Worm (Caenorhabditis elegans): Measurements from ENCODE around the gene hrpf-2.
"Not testable (repeated sequence)": the region's sequence is repeated elsewhere in the genome, so short reads cannot be mapped to it uniquely, and the experiment has no call there.

Gene hrpf-2

ce11 chrIV:6378398-6378797, 2.1 kb upstream of the hrpf-2 start:
- no peak for TF ChIP-seq unc-62 (GFP tag; optimal IDR thresholded peaks at IDR 0.05)

DNA sequence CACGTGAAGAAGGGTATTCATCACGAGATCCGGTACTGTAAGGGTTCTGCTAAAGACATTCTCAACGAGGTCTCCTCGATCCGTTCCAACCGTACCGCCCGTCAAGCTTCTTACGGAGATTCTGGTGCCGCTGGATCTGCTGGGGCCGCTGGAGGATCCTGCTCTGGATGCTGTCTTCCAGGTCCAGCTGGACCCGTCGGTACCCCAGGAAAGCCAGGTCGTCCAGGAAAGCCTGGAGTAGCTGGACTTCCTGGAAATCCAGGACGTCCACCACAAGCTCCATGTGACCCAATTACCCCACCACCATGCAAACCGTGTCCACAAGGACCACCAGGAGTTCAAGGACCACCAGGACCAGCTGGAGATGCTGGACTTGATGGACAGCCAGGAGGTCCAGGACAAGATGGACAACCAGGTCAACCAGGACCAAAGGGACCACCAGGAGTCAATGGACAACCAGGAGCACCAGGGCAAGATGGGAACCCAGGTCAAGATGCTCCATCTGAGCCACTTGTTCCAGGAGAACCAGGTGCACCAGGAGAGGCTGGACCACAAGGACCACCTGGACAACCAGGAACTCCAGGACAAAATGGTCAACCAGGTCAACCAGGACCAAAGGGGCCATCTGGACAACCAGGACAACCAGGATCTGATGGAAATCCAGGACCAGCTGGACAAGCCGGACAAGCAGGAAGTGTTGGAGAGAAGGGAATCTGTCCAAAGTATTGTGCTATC, 1.2 kb upstream of the hrpf-2 start:
- TF ChIP-seq unc-62 (GFP tag; optimal IDR thresholded peaks at IDR 0.05) = no peak

ce11 chrIV:6373721-6374120, 2.6 kb downstream of the hrpf-2 start:
- no peak for TF ChIP-seq unc-62 (GFP tag; optimal IDR thresholded peaks at IDR 0.05)

ce11 chrIV:6372993-6373392, 3.3 kb downstream of the hrpf-2 start, which contains the start of gene smg-3:
TSS of gene smg-3 (minus strand) at chrIV:6373093.
- TF ChIP-seq unc-62 (GFP tag; optimal IDR thresholded peaks at IDR 0.05) = no peak

DNA sequence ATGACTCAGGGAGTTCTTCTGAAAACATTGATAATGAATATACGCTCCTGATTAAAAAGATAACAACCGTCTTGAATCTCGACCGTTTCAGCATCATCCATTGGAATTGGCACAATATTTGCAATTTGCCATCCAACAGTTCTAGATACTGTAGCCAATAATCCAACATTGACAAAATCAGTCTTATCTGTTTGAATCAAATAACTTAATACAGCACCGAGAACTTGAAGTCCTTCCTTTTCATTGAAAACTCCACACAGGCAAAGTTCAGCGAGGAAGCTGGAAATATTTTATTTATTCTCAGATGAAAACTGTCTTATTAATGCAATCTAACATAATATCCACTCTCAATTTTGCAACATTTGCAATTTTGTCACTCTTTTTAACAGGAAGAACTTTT, 4.1 kb downstream of the hrpf-2 start:
- TF ChIP-seq unc-62 (GFP tag; optimal IDR thresholded peaks at IDR 0.05) = no peak

DNA sequence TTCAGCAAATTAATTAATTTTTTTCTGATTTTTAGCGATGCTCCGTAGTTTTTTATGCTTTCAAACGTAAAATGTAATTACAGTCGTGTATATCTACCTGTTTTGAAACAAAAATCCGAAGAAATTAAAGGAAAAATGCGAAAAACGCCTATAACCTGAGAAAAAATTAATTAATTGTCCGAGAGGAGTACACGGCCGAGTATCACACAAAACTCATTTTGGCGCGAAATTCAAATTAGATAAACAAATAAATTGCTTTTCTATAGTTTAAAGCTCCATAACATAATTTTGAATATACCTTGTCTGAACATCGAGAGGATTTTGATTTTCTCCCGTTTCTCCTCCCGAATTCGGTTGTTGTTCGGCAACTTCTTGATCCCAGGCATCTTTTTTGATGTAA, 6.8 kb downstream of the hrpf-2 start:
- TF ChIP-seq unc-62 (GFP tag; optimal IDR thresholded peaks at IDR 0.05) = no peak

DNA sequence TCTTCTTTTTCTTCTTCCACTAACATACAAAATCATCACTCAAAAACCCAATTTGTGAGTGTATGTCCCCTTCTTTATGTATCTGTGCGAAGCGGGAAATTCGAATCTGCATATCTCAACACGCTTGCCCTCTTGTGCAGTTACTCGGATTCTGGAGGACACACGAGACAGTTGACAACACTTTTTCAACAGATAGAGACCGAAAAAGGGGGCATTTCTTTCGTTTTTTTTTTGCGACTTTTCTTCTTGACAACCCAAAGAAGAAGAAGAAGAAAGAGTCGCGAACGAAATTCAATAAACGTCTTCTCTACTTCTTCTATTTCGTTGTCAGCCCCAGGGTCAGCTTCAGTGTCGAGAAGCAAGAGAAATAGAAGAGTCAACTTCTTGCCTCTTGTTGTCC, 10.3 kb downstream of the hrpf-2 start:
- no peak for TF ChIP-seq unc-62 (GFP tag; optimal IDR thresholded peaks at IDR 0.05)

- no peak for TF ChIP-seq unc-62 (GFP tag; optimal IDR thresholded peaks at IDR 0.05)
Observed at ce11 chrIV:6365045-6365444, 11.3 kb downstream of the hrpf-2 start, which contains the start of gene Y73B6BL.270. TSS of gene Y73B6BL.270 (plus strand) at chrIV:6365345.

DNA sequence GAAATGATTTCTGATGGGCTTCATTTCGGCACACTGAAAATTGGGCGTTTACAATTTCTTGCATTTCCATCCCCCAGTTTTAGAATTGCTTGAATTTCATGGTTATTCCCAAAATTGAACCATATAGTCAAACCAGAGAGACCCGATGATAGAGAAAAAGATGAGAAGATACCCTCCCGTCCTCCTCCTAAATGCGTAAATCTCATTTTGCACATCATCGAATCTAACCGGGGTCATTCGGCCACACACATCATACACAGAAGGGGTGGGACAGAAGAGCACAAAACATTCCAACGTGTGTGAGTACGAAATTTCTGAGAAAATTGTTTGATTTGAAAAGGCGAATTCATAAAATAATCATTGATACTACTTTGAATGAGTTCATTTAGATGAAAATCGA, 12.7 kb downstream of the hrpf-2 start:
- TF ChIP-seq unc-62 (GFP tag; optimal IDR thresholded peaks at IDR 0.05) = no peak

DNA sequence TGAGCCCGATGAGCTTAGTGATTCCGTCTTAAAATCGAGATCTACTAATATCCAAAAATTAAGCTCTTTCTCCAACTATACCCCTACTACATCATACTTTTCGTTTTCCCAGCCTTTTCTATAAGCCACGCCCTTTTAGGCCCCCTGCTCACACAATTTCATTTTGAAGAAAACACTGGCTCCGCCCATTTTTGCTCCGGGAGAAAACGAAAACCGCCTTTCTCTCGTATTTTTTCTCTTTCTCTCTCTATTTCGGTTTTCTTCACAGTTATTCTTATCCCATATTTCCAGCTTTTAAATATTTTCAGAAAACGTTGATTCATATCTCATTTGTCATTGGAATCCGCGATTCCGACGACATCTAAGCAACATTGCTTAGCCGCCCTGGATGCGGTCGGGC, 14.7 kb downstream of the hrpf-2 start, which contains the start of gene Y73B6BL.47:
Gene Y73B6BL.47 (plus strand): TSS at position 301 of the 400 bp plus-strand sequence.
- TF ChIP-seq unc-62 (GFP tag; optimal IDR thresholded peaks at IDR 0.05) = no peak

DNA sequence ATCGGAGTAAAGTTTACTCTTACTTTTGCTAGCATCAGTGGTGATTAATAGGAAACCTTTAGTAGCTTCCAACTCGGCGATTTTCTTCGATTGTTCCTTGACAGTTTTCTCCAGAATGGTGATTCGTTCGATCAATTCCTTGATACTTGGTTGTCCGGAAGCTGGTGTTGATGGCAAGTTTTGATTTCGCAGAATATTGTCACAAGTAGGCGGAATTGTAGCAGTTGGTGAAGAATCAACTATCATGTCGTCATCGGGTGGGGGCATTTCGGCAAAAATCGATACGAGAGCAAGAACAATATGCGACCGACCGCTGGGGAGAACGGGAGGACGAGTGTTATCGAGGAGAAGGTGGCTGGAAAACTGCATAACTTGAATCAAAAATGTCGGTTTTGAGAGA, 29.1 kb downstream of the hrpf-2 start, which contains the start of gene Y73B6BL.289:
Gene Y73B6BL.289 (plus strand): TSS at position 301 of the 400 bp plus-strand sequence.
- not testable (repeated sequence) for TF ChIP-seq unc-62 (GFP tag; optimal IDR thresholded peaks at IDR 0.05)

- no peak for TF ChIP-seq unc-62 (GFP tag; optimal IDR thresholded peaks at IDR 0.05)
Observed at ce11 chrIV:6342876-6343275, 33.4 kb downstream of the hrpf-2 start, which contains the start of gene Y73B6BL.14. TSS of gene Y73B6BL.14 (minus strand) at chrIV:6342976.

DNA sequence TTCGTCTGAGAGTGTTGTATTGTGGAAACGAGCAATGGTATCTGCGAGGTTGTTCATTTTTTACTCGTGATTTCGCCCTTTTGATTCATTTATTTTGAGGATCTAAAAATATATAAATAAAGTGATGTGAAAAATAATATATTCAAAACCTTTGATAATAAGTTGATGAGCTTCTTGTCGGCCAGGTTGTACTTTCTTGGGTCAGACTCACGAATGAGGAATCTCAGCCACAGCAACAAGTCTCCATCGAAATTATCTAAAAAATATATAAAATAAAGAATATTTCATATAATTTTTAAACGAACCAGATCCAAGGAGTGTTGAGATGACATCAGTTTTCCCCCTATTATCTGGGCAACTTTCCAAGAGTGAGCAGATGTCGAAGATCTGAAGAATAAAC, 33.9 kb downstream of the hrpf-2 start, which contains the start of gene Y73B6BL.288:
Gene Y73B6BL.288 (minus strand): TSS at position 101 of the 400 bp plus-strand sequence.
- TF ChIP-seq unc-62 (GFP tag; optimal IDR thresholded peaks at IDR 0.05) = no peak

ce11 chrIV:6337353-6337752, 39.0 kb downstream of the hrpf-2 start, which contains the start of gene ipla-6:
TSS of gene ipla-6 (plus strand) at chrIV:6337653.
- no peak for TF ChIP-seq unc-62 (GFP tag; optimal IDR thresholded peaks at IDR 0.05)

DNA sequence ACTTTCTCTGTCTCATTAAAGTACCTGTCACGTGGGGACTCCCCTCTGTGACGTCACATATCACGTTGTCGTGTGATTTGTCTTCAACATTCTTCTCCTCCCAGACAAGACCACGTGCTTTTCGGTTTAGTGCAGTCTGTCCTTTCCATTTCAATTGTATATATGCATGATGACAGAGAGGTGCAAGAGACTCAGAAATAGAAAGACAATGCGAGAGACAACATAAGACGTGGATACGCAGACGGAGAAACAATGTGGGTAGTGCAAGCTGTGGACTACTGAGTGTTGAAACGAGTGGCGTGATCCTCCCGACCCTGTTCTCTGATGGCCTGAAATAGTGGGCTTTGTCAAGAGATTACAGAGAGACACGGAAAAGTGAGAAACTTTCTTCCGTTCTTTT, 39.6 kb downstream of the hrpf-2 start:
- peak; percentile 21 for TF ChIP-seq unc-62 (GFP tag; optimal IDR thresholded peaks at IDR 0.05)

DNA sequence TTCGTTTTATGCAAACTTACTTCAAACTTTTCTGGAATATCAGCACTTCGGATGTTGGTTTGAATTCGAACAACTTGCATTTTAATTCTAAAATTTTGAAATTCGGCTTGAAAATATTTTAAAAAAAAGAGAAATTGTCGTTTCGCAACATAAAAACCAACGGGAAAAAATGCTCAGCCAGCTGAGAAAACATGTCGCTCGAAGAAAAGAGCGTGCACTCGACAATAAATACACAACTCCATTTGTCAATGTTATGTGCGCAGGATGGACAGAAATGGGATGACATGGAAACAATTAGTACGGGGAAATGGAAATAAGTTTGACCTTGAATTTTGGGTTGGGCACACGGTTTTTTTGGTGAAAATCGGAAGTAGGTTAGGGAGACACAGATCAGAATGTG, 40.4 kb downstream of the hrpf-2 start, which contains the start of gene mif-4:
Gene mif-4 (minus strand): TSS at position 87 of the 400 bp plus-strand sequence.
- no peak for TF ChIP-seq unc-62 (GFP tag; optimal IDR thresholded peaks at IDR 0.05)

- no peak for TF ChIP-seq unc-62 (GFP tag; optimal IDR thresholded peaks at IDR 0.05)
Observed at ce11 chrIV:6333915-6334314, 42.4 kb downstream of the hrpf-2 start, which contains the start of gene blos-2. TSS of gene blos-2 (plus strand) at chrIV:6334215.
